Worm (Caenorhabditis elegans) whole organism, L2 larva: ENCODE data around the gene sru-48.
A peak's percentile ranks its signal among the peaks of the same experiment; 100 is the strongest.

Experiments used
- C34F6.9 ChIP-seq: fragments of 150-350 bp; optimal IDR thresholded peaks from 2 replicates; lab custom pipeline; 2014; ENCODE audit warnings: missing biosample characterization, missing genetic modification characterization
- F13H6.1 ChIP-seq: sonication (generic microtip); optimal IDR thresholded peaks from 2 replicates; lab custom pipeline; 2016; ENCODE audit warnings: missing genetic modification characterization, missing compliant biosample characterization
- Y55F3AM.14 ChIP-seq: fragments of 200-800 bp; sonication (Bioruptor generic); optimal IDR thresholded peaks from 2 replicates; lab custom pipeline; 2018; ENCODE audit warnings: mild to moderate bottlenecking, missing genetic modification characterization, missing compliant biosample characterization
- ZK546.5 ChIP-seq: sonication (generic microtip); optimal IDR thresholded peaks from 2 replicates; lab custom pipeline; 2017; ENCODE audit warnings: missing biosample characterization, missing genetic modification characterization
- aly-2 ChIP-seq: fragments of 150-350 bp; optimal IDR thresholded peaks from 2 replicates; lab custom pipeline; 2014; ENCODE audit warnings: missing biosample characterization, missing genetic modification characterization
- ama-1 ChIP-seq: fragments of 150-350 bp; optimal IDR thresholded peaks from 2 replicates; lab custom pipeline; 2018; ENCODE audit warnings: inconsistent platforms
- blmp-1 ChIP-seq: sonication (generic microtip); optimal IDR thresholded peaks from 2 replicates; lab custom pipeline; 2017; ENCODE audit warnings: missing genetic modification characterization, mild to moderate bottlenecking, missing compliant biosample characterization, antibody characterized with exemption, moderate library complexity; ENCODE audit not compliant: insufficient read depth
- ceh-16 ChIP-seq: fragments of 150-350 bp; optimal IDR thresholded peaks from 2 replicates; lab custom pipeline; 2014; ENCODE audit warnings: missing biosample characterization, missing genetic modification characterization
- ceh-82 ChIP-seq: fragments of 150-350 bp; optimal IDR thresholded peaks from 2 replicates; lab custom pipeline; 2014; ENCODE audit warnings: missing biosample characterization, missing genetic modification characterization
- dmd-4 ChIP-seq: sonication (generic microtip); optimal IDR thresholded peaks from 2 replicates; lab custom pipeline; 2017; ENCODE audit warnings: missing biosample characterization, missing genetic modification characterization
- elt-3 ChIP-seq: sonication (generic microtip); optimal IDR thresholded peaks from 2 replicates; lab custom pipeline; 2017; ENCODE audit warnings: missing biosample characterization, missing genetic modification characterization
- fos-1 ChIP-seq: fragments of 150-350 bp; optimal IDR thresholded peaks from 2 replicates; lab custom pipeline; 2014; ENCODE audit warnings: missing biosample characterization, missing genetic modification characterization
- gmeb-1 ChIP-seq: fragments of 150-350 bp; optimal IDR thresholded peaks from 2 replicates; lab custom pipeline; 2014; ENCODE audit warnings: missing biosample characterization, missing genetic modification characterization
- lin-13 ChIP-seq: fragments of 150-350 bp; optimal IDR thresholded peaks from 2 replicates; lab custom pipeline; 2014; ENCODE audit warnings: missing biosample characterization, missing genetic modification reagents, missing genetic modification characterization
- lin-39 ChIP-seq: fragments of 150-350 bp; optimal IDR thresholded peaks from 2 replicates; lab custom pipeline; 2014; ENCODE audit warnings: missing biosample characterization, missing genetic modification reagents, missing genetic modification characterization
- lsy-2 ChIP-seq, 2 experiments: fragments of 150-350 bp in 1 of 2; sonication (generic microtip) in 1 of 2; optimal IDR thresholded peaks; 2 replicates each; lab custom pipeline; 2014 to 2017; ENCODE audit warnings: missing biosample characterization in 2 of 2, missing genetic modification characterization in 2 of 2
- mab-5 ChIP-seq: fragments of 150-350 bp; optimal IDR thresholded peaks from 2 replicates; lab custom pipeline; 2014; ENCODE audit warnings: missing biosample characterization, missing genetic modification characterization
- mdl-1 ChIP-seq, 2 experiments: fragments of 150-350 bp in 1 of 2; sonication (generic microtip) in 1 of 2; optimal IDR thresholded peaks; 2 replicates each; lab custom pipeline; 2017; ENCODE audit warnings: missing biosample characterization in 2 of 2, missing genetic modification characterization in 2 of 2
- nhr-10 ChIP-seq: sonication (generic microtip); optimal IDR thresholded peaks from 2 replicates; lab custom pipeline; 2017; ENCODE audit warnings: missing biosample characterization, missing genetic modification characterization
- nhr-11 ChIP-seq: fragments of 150-350 bp; optimal IDR thresholded peaks from 2 replicates; lab custom pipeline; 2014; ENCODE audit warnings: missing biosample characterization, missing genetic modification characterization
- nhr-12 ChIP-seq: fragments of 150-350 bp; optimal IDR thresholded peaks from 2 replicates; lab custom pipeline; 2014; ENCODE audit warnings: missing biosample characterization, missing genetic modification characterization
- nhr-21 ChIP-seq: fragments of 150-350 bp; optimal IDR thresholded peaks from 2 replicates; lab custom pipeline; 2014; ENCODE audit warnings: missing biosample characterization, missing genetic modification characterization
- nhr-23 ChIP-seq: fragments of 150-350 bp; optimal IDR thresholded peaks from 2 replicates; lab custom pipeline; 2014; ENCODE audit warnings: missing biosample characterization, missing genetic modification reagents, missing genetic modification characterization
- nhr-237 ChIP-seq: fragments of 150-350 bp; optimal IDR thresholded peaks from 2 replicates; lab custom pipeline; 2014; ENCODE audit warnings: missing biosample characterization, missing genetic modification characterization
- nhr-25 ChIP-seq: fragments of 150-350 bp; sonication (generic microtip); optimal IDR thresholded peaks from 3 replicates; lab custom pipeline; 2014; ENCODE audit warnings: missing biosample characterization, missing genetic modification characterization
- peb-1 ChIP-seq: fragments of 150-350 bp; optimal IDR thresholded peaks from 2 replicates; lab custom pipeline; 2014; ENCODE audit warnings: missing biosample characterization, missing genetic modification characterization
- skn-1 ChIP-seq: sonication (generic microtip); optimal IDR thresholded peaks from 2 replicates; lab custom pipeline; 2017; ENCODE audit warnings: missing biosample characterization, missing genetic modification characterization
- sma-3 ChIP-seq: sonication (generic microtip); optimal IDR thresholded peaks from 2 replicates; lab custom pipeline; 2016; ENCODE audit warnings: missing genetic modification reagents, missing genetic modification characterization, missing compliant biosample characterization
- sma-9 ChIP-seq, 2 experiments: fragments of 150-350 bp in 1 of 2; sonication (generic microtip) in 1 of 2; optimal IDR thresholded peaks; 2 replicates each; lab custom pipeline; 2014 to 2016; ENCODE audit warnings: missing genetic modification characterization in 2 of 2, mild to moderate bottlenecking in 1 of 2, missing biosample characterization in 1 of 2, missing compliant biosample characterization in 1 of 2, missing genetic modification reagents in 1 of 2, moderate library complexity in 1 of 2
- snpc-4 ChIP-seq: fragments of 150-350 bp; optimal IDR thresholded peaks from 2 replicates; lab custom pipeline; 2014; ENCODE audit warnings: missing biosample characterization, missing genetic modification characterization
- unc-39 ChIP-seq: fragments of 150-350 bp; optimal IDR thresholded peaks from 2 replicates; lab custom pipeline; 2014; ENCODE audit warnings: missing biosample characterization, missing genetic modification characterization
- unc-55 ChIP-seq: fragments of 150-350 bp; sonication (generic microtip); optimal IDR thresholded peaks from 3 replicates; lab custom pipeline; 2014; ENCODE audit warnings: missing biosample characterization, missing genetic modification reagents, missing genetic modification characterization
- unc-62 ChIP-seq: fragments of 150-350 bp; optimal IDR thresholded peaks from 2 replicates; lab custom pipeline; 2014; ENCODE audit warnings: missing biosample characterization, missing genetic modification reagents, missing genetic modification characterization
- ztf-1 ChIP-seq: fragments of 200-800 bp; sonication (Bioruptor generic); conservative IDR thresholded peaks from 2 replicates; pipeline ENCODE4 v1.3.6; 2022; ENCODE audit warnings: missing genetic modification characterization, missing compliant biosample characterization
- ztf-11 ChIP-seq: sonication (generic microtip); optimal IDR thresholded peaks from 2 replicates; lab custom pipeline; 2017; ENCODE audit warnings: missing biosample characterization, missing genetic modification characterization

sru-48 gene

ce11 chrX:5152931-5153330 lies 27.0 kb upstream of the sru-48 start:
- TF ChIP-seq mab-5 (tag; lab: Kevin White, UChicago) = no peak
- no peak for TF ChIP-seq nhr-21
- no peak for TF ChIP-seq sma-3
- no peak for TF ChIP-seq skn-1 (tag; lab: Kevin White, UChicago)
- no peak for TF ChIP-seq unc-62 (GFP tag; lab: Kevin White, UChicago)
- no peak for TF ChIP-seq nhr-11 (tag; lab: Kevin White, UChicago)
- no peak for TF ChIP-seq lin-13 (GFP tag; lab: Kevin White, UChicago)
- TF ChIP-seq ztf-11 = no peak
- TF ChIP-seq blmp-1 (tag; lab: Kevin White, UChicago) = no peak
- no peak for TF ChIP-seq mdl-1 (tag; optimal IDR thresholded peaks at IDR 0.05; lab: Kevin White, UChicago)
- no peak for TF ChIP-seq gmeb-1 (tag; lab: Kevin White, UChicago)
- TF ChIP-seq sma-9 (GFP tag; optimal IDR thresholded peaks at IDR 0.05; lab: Kevin White, UChicago) = no peak
- TF ChIP-seq sma-9 (tag; optimal IDR thresholded peaks at IDR 0.05; lab: Kevin White, UChicago) = no peak
- no peak for TF ChIP-seq ama-1
- no peak for TF ChIP-seq nhr-12 (tag; lab: Kevin White, UChicago)
- TF ChIP-seq lsy-2 (tag; optimal IDR thresholded peaks at IDR 0.05; lab: Kevin White, UChicago) = no peak
- TF ChIP-seq nhr-23 (tag; lab: Kevin White, UChicago) = no peak
- TF ChIP-seq ceh-82 (tag; lab: Kevin White, UChicago) = no peak

ce11 chrX:5154278-5154677 lies 25.7 kb upstream of the sru-48 start, which contains the start of gene C31H2.3:
Gene C31H2.3 (minus strand): TSS chrX:5154378.
- TF ChIP-seq nhr-10 (no peak), unc-55 (GFP tag; lab: Kevin White, UChicago) (no peak), ztf-1 (GFP tag; lab: Robert Waterston, UW) (no peak), nhr-25 (tag; lab: Kevin White, UChicago) (no peak), ceh-82 (tag; lab: Kevin White, UChicago) (no peak), aly-2 (tag; lab: Kevin White, UChicago) (no peak), fos-1 (tag; lab: Kevin White, UChicago) (no peak), Y55F3AM.14 (GFP tag; lab: Kevin White, UChicago) (no peak), gmeb-1 (tag; lab: Kevin White, UChicago) (no peak), snpc-4 (no peak)

- TF ChIP-seq fos-1 (tag; lab: Kevin White, UChicago) = peak; percentile 29
- TF ChIP-seq nhr-237 = no peak
These were observed 20.3 kb upstream of the sru-48 start, which contains the start of gene C31H2.4 for ce11 chrX:5159645-5160044. Gene C31H2.4 (minus strand): TSS chrX:5159663.

ce11 chrX:5162755-5163154 lies 17.2 kb upstream of the sru-48 start, which contains the start of gene EGAP5.1:
Gene EGAP5.1 (plus strand): TSS chrX:5163055.
- TF ChIP-seq C34F6.9 (tag; lab: Kevin White, UChicago) (no peak), F13H6.1 (tag; lab: Kevin White, UChicago) (no peak), nhr-11 (tag; lab: Kevin White, UChicago) (no peak), snpc-4 (no peak), ama-1 (no peak), ceh-16 (tag; lab: Kevin White, UChicago) (no peak), aly-2 (tag; lab: Kevin White, UChicago) (no peak), lin-39 (no peak), lsy-2 (tag; optimal IDR thresholded peaks at IDR 0.05; lab: Kevin White, UChicago) (no peak), unc-39 (tag; lab: Kevin White, UChicago) (no peak), dmd-4 (tag; lab: Kevin White, UChicago) (no peak), nhr-237 (no peak)
- TF ChIP-seq, all 48 proteins: peak for 0

- TF ChIP-seq nhr-21 = peak; percentile 20
- TF ChIP-seq ZK546.5 (tag; lab: Kevin White, UChicago) = no peak
- no peak for TF ChIP-seq Y55F3AM.14 (GFP tag; lab: Kevin White, UChicago)
- TF ChIP-seq nhr-10 = no peak
- no peak for TF ChIP-seq peb-1 (tag; lab: Kevin White, UChicago)
- no peak for TF ChIP-seq nhr-23 (tag; lab: Kevin White, UChicago)
- TF ChIP-seq elt-3 (tag; lab: Kevin White, UChicago) = no peak
- TF ChIP-seq lsy-2 (tag; optimal IDR thresholded peaks at IDR 0.05; lab: Kevin White, UChicago) = peak in 1 of 2 experiments; percentile 7
- TF ChIP-seq dmd-4 (tag; lab: Kevin White, UChicago) = no peak
- TF ChIP-seq nhr-25 (tag; lab: Kevin White, UChicago) = no peak
- no peak for TF ChIP-seq ceh-16 (tag; lab: Kevin White, UChicago)
These were observed 15.9 kb upstream of the sru-48 start for ce11 chrX:5164054-5164453.
